Fruit fly (Drosophila melanogaster) whole organism, prepupa: Measurements from ENCODE around the gene HDAC4.

ENCODE experiments used
- Blimp-1 ChIP-seq: fragments of 200-800 bp; sonication (Bioruptor generic); optimal IDR thresholded peaks from 3 replicates; lab custom pipeline; 2017; ENCODE audit warnings: missing biosample characterization, missing genetic modification characterization, mild to moderate bottlenecking, moderate library complexity, missing genetic modification reagents
- CG10631 ChIP-seq: fragments of 200-800 bp; sonication (Bioruptor generic); optimal IDR thresholded peaks from 2 replicates; lab custom pipeline; 2016; ENCODE audit warnings: missing biosample characterization, missing genetic modification characterization
- CG11294 ChIP-seq: fragments of 200-800 bp; sonication (Bioruptor generic); IDR thresholded peaks from 2 replicates; pipeline ENCODE4 v1.3.6; 2022; ENCODE audit warnings: missing biosample characterization, missing genetic modification characterization
- CG11762 ChIP-seq: fragments of 200-800 bp; sonication (Bioruptor generic); optimal IDR thresholded peaks from 3 replicates; lab custom pipeline; 2016; ENCODE audit warnings: missing biosample characterization, missing genetic modification characterization; ENCODE audit not compliant: insufficient read depth
- CG11902 ChIP-seq: fragments of 200-800 bp; sonication (Bioruptor generic); optimal IDR thresholded peaks from 3 replicates; lab custom pipeline; 2016; ENCODE audit warnings: missing biosample characterization, missing genetic modification characterization
- CG15336 ChIP-seq: fragments of 200-800 bp; sonication (Bioruptor generic); IDR thresholded peaks from 2 replicates; pipeline ENCODE4 v1.3.6; 2022; ENCODE audit warnings: missing biosample characterization, missing genetic modification characterization
- CG16779 ChIP-seq: fragments of 200-800 bp; sonication (Bioruptor generic); optimal IDR thresholded peaks from 3 replicates; lab custom pipeline; 2017; ENCODE audit warnings: missing biosample characterization, mild to moderate bottlenecking, missing genetic modification characterization
- CG3032 ChIP-seq: fragments of 200-800 bp; optimal IDR thresholded peaks from 2 replicates; lab custom pipeline; 2019; ENCODE audit warnings: missing biosample characterization, mild to moderate bottlenecking, missing genetic modification characterization, moderate library complexity
- CG31627 ChIP-seq: fragments of 200-800 bp; sonication (Bioruptor generic); optimal IDR thresholded peaks from 3 replicates; lab custom pipeline; 2016; ENCODE audit warnings: missing biosample characterization, missing genetic modification characterization
- CG32006 ChIP-seq: fragments of 200-800 bp; sonication (Bioruptor generic); optimal IDR thresholded peaks from 3 replicates; lab custom pipeline; 2017; ENCODE audit warnings: missing biosample characterization, mild to moderate bottlenecking, missing genetic modification characterization
- CG34406 ChIP-seq: fragments of 200-800 bp; sonication (Bioruptor generic); optimal IDR thresholded peaks from 3 replicates; lab custom pipeline; 2016; ENCODE audit warnings: missing biosample characterization, missing genetic modification characterization
- CG3919 ChIP-seq: fragments of 200-800 bp; sonication (Bioruptor generic); optimal IDR thresholded peaks from 3 replicates; lab custom pipeline; 2016; ENCODE audit warnings: missing biosample characterization, missing genetic modification characterization
- CG4318 ChIP-seq: fragments of 200-800 bp; sonication (Bioruptor generic); optimal IDR thresholded peaks from 3 replicates; lab custom pipeline; 2017; ENCODE audit warnings: missing biosample characterization, mild to moderate bottlenecking, missing genetic modification characterization
- CG6163 ChIP-seq: fragments of 200-800 bp; sonication (Bioruptor generic); IDR thresholded peaks from 3 replicates; pipeline ENCODE4 v1.3.6; 2022; ENCODE audit warnings: missing biosample characterization, missing genetic modification characterization
- CG6276 ChIP-seq: fragments of 200-800 bp; sonication (Bioruptor generic); optimal IDR thresholded peaks from 2 replicates; lab custom pipeline; 2017; ENCODE audit warnings: missing biosample characterization, mild to moderate bottlenecking, missing genetic modification characterization
- CG6792 ChIP-seq: fragments of 200-800 bp; sonication (Bioruptor generic); optimal IDR thresholded peaks from 3 replicates; lab custom pipeline; 2016; ENCODE audit warnings: missing biosample characterization, missing genetic modification characterization
- CG7368 ChIP-seq: fragments of 200-800 bp; sonication (Bioruptor generic); optimal IDR thresholded peaks from 3 replicates; lab custom pipeline; 2016; ENCODE audit warnings: missing biosample characterization, missing genetic modification characterization
- CG8119 ChIP-seq: fragments of 200-800 bp; sonication (Bioruptor generic); IDR thresholded peaks from 3 replicates; pipeline ENCODE4 v1.3.6; 2022; ENCODE audit warnings: missing biosample characterization, missing genetic modification characterization
- CG8319 ChIP-seq: fragments of 200-800 bp; sonication (Bioruptor generic); optimal IDR thresholded peaks from 3 replicates; lab custom pipeline; 2016; ENCODE audit warnings: missing biosample characterization, missing genetic modification characterization
- CG9139 ChIP-seq: fragments of 200-800 bp; sonication (Bioruptor generic); optimal IDR thresholded peaks from 3 replicates; lab custom pipeline; 2017; ENCODE audit warnings: missing biosample characterization, mild to moderate bottlenecking, missing genetic modification characterization
- Eip75B ChIP-seq: fragments of 200-800 bp; sonication (Bioruptor generic); optimal IDR thresholded peaks from 3 replicates; lab custom pipeline; 2016; ENCODE audit warnings: missing biosample characterization, missing genetic modification characterization
- Eip78C ChIP-seq: fragments of 200-800 bp; sonication (Bioruptor generic); peaks from one replicate; lab custom pipeline; 2016; ENCODE audit warnings: missing biosample characterization, missing genetic modification characterization
- Eip93F ChIP-seq: fragments of 200-800 bp; sonication (Bioruptor generic); optimal IDR thresholded peaks from 2 replicates; lab custom pipeline; 2016; ENCODE audit warnings: missing biosample characterization, mild to moderate bottlenecking, missing genetic modification characterization
- Ets21C ChIP-seq: fragments of 200-800 bp; sonication (Bioruptor generic); optimal IDR thresholded peaks from 3 replicates; lab custom pipeline; 2016; ENCODE audit warnings: missing biosample characterization, missing genetic modification characterization
- Ets96B ChIP-seq: fragments of 200-800 bp; optimal IDR thresholded peaks from 2 replicates; lab custom pipeline; 2019; ENCODE audit warnings: missing biosample characterization, mild to moderate bottlenecking, missing genetic modification characterization, moderate library complexity
- Gug ChIP-seq: fragments of 200-800 bp; sonication (Bioruptor generic); IDR thresholded peaks from 2 replicates; pipeline ENCODE4 v1.3.6; 2022; ENCODE audit warnings: missing biosample characterization, missing genetic modification characterization
- Hr38 ChIP-seq: sonication (Bioruptor generic); optimal IDR thresholded peaks from 2 replicates; lab custom pipeline; 2016; ENCODE audit warnings: missing biosample characterization, missing genetic modification characterization
- Hr39 ChIP-seq: fragments of 200-800 bp; sonication (Bioruptor generic); optimal IDR thresholded peaks from 2 replicates; lab custom pipeline; 2016; ENCODE audit warnings: missing biosample characterization, missing genetic modification characterization
- Hr4 ChIP-seq: fragments of 200-800 bp; sonication (Bioruptor generic); optimal IDR thresholded peaks from 3 replicates; lab custom pipeline; 2016; ENCODE audit warnings: missing biosample characterization, missing genetic modification characterization
- Lpt ChIP-seq: fragments of 200-800 bp; sonication (Bioruptor generic); optimal IDR thresholded peaks from 3 replicates; lab custom pipeline; 2016; ENCODE audit warnings: missing biosample characterization, missing genetic modification characterization
- Met ChIP-seq: fragments of 200-800 bp; sonication (Bioruptor generic); optimal IDR thresholded peaks from 3 replicates; lab custom pipeline; 2016; ENCODE audit warnings: missing biosample characterization, missing genetic modification characterization
- OdsH ChIP-seq: fragments of 200-800 bp; sonication (Bioruptor generic); optimal IDR thresholded peaks from 3 replicates; lab custom pipeline; 2016; ENCODE audit warnings: missing biosample characterization, missing genetic modification characterization
- Smox ChIP-seq: fragments of 200-800 bp; sonication (Bioruptor generic); optimal IDR thresholded peaks from 3 replicates; lab custom pipeline; 2016; ENCODE audit warnings: missing biosample characterization, missing genetic modification characterization
- Sox102F ChIP-seq: fragments of 200-800 bp; sonication (Bioruptor generic); optimal IDR thresholded peaks from 2 replicates; lab custom pipeline; 2016; ENCODE audit warnings: missing biosample characterization, mild to moderate bottlenecking, missing genetic modification characterization
- Sox14 ChIP-seq: fragments of 200-800 bp; sonication (Bioruptor generic); optimal IDR thresholded peaks from 3 replicates; lab custom pipeline; 2016; ENCODE audit warnings: missing biosample characterization, missing genetic modification characterization
- Sox15 ChIP-seq: fragments of 200-800 bp; sonication (Bioruptor generic); optimal IDR thresholded peaks from 3 replicates; lab custom pipeline; 2016; ENCODE audit warnings: missing biosample characterization, missing genetic modification characterization
- achi ChIP-seq: fragments of 200-800 bp; sonication (Bioruptor generic); optimal IDR thresholded peaks from 3 replicates; lab custom pipeline; 2016; ENCODE audit warnings: missing biosample characterization, missing genetic modification characterization
- acj6 ChIP-seq: fragments of 200-800 bp; sonication (Bioruptor generic); optimal IDR thresholded peaks from 3 replicates; lab custom pipeline; 2016; ENCODE audit warnings: missing biosample characterization, missing genetic modification characterization
- cyc ChIP-seq: fragments of 200-800 bp; sonication (Bioruptor generic); optimal IDR thresholded peaks from 3 replicates; lab custom pipeline; 2016; ENCODE audit warnings: missing biosample characterization, missing genetic modification characterization
- eg ChIP-seq: fragments of 200-800 bp; sonication (Bioruptor generic); IDR thresholded peaks from 3 replicates; pipeline ENCODE4 v1.3.6; 2022; ENCODE audit warnings: missing biosample characterization, missing genetic modification characterization
- esn ChIP-seq: fragments of 200-800 bp; sonication (Bioruptor generic); optimal IDR thresholded peaks from 2 replicates; lab custom pipeline; 2016; ENCODE audit warnings: missing biosample characterization, mild to moderate bottlenecking, missing genetic modification characterization, moderate library complexity
- lz ChIP-seq: fragments of 200-800 bp; sonication (Bioruptor generic); optimal IDR thresholded peaks from 3 replicates; lab custom pipeline; 2016; ENCODE audit warnings: missing biosample characterization, missing genetic modification characterization
- pdm3 ChIP-seq: fragments of 200-800 bp; sonication (Bioruptor generic); optimal IDR thresholded peaks from 3 replicates; lab custom pipeline; 2016; ENCODE audit warnings: missing biosample characterization, missing genetic modification characterization
- ss ChIP-seq, 2 experiments: fragments of 200-800 bp; sonication (Bioruptor generic); optimal IDR thresholded peaks; 2 replicates in 1 of 2; 3 replicates in 1 of 2; lab custom pipeline; 2017 to 2018; ENCODE audit warnings: mild to moderate bottlenecking in 2 of 2, missing biosample characterization in 2 of 2, missing genetic modification characterization in 2 of 2, moderate library complexity in 1 of 2
- svp ChIP-seq: fragments of 200-800 bp; sonication (Bioruptor generic); peaks from one replicate; lab custom pipeline; 2016; ENCODE audit warnings: missing biosample characterization, missing genetic modification characterization
- topi ChIP-seq: fragments of 200-800 bp; sonication (Bioruptor generic); optimal IDR thresholded peaks from 3 replicates; lab custom pipeline; 2016; ENCODE audit warnings: missing biosample characterization, missing genetic modification characterization

Gene HDAC4

dm6 chrX:13221311-13221710, 64.1 kb downstream of the HDAC4 start:
- TF ChIP-seq CG31627 (GFP tag; lab: Kevin White, UChicago) (peak; percentile 55), Lpt (GFP tag; lab: Kevin White, UChicago) (no peak), esn (peak; percentile 58), CG8119 (GFP tag; lab: Robert Waterston, UW) (peak; percentile 46; the same call in 1 of the 3 replicates), Hr39 (GFP tag; lab: Kevin White, UChicago) (peak; percentile 56), Sox102F (peak; percentile 46), cyc (peak; percentile 61), CG32006 (GFP tag; lab: Kevin White, UChicago) (peak; percentile 47), Blimp-1 (GFP tag; lab: Kevin White, UChicago) (peak; percentile 64), lz (GFP tag; lab: Kevin White, UChicago) (peak; percentile 52), CG11902 (peak; percentile 27), CG3919 (peak; percentile 45), topi (GFP tag; lab: Kevin White, UChicago) (peak; percentile 68), CG11762 (GFP tag; lab: Kevin White, UChicago) (no peak), Eip78C (GFP tag; lab: Kevin White, UChicago) (peak; percentile 73), Ets96B (no peak), eg (GFP tag; lab: Robert Waterston, UW) (peak; percentile 59; the same call in 2 of the 3 replicates), Ets21C (GFP tag; lab: Kevin White, UChicago) (peak; percentile 32), pdm3 (no peak), CG6163 (GFP tag; lab: Robert Waterston, UW) (peak; percentile 66; the same call in 2 of the 3 replicates), Eip75B (GFP tag; lab: Kevin White, UChicago) (peak; percentile 20), CG4318 (no peak), CG15336 (GFP tag; lab: Robert Waterston, UW) (peak; percentile 49), CG8319 (GFP tag; lab: Kevin White, UChicago) (peak; percentile 20), Sox14 (GFP tag; lab: Kevin White, UChicago) (peak; percentile 17), CG10631 (GFP tag; lab: Kevin White, UChicago) (no peak), Smox (peak; percentile 47), CG16779 (no peak), CG11294 (GFP tag; lab: Robert Waterston, UW) (no peak), CG7368 (GFP tag; lab: Kevin White, UChicago) (peak; percentile 45), Hr38 (GFP tag; lab: Kevin White, UChicago) (no peak), achi (GFP tag; lab: Kevin White, UChicago) (peak; percentile 36), svp (GFP tag; lab: Kevin White, UChicago) (peak; percentile 82), CG6792 (GFP tag; lab: Kevin White, UChicago) (peak; percentile 33), Met (GFP tag; lab: Kevin White, UChicago) (peak; percentile 65), acj6 (peak; percentile 39), CG34406 (GFP tag; lab: Kevin White, UChicago) (peak; percentile 3), OdsH (peak; percentile 64), Gug (0 out of 2 replicates have a peak, but pooled peaks have one; percentile 29), CG6276 (GFP tag; lab: Kevin White, UChicago) (no peak), Hr4 (GFP tag; lab: Kevin White, UChicago) (peak; percentile 6), Sox15 (peak; percentile 0), ss (GFP tag; optimal IDR thresholded peaks at IDR 0.05; lab: Kevin White, UChicago) (no peak)
- TF ChIP-seq, all 60 proteins: peak for 32

DNA sequence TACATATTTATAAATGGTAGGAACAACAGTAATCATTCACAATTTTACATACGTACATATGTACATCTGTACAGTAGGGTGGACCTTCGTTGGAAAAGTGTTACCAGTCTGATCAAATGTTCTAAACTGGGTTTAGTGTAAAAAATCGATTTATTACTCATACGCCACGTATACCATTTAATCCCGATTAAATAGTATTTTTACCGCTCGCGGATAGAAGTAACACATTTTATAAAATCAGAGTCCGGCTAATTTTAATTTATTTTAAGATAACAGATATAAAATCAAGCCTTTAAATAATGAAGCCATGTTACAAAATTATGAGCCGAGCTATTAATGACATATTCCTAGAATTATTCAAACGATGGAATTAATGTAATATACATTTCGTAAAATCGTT, 65.0 kb downstream of the HDAC4 start:
- TF ChIP-seq lz (GFP tag; lab: Kevin White, UChicago) (peak; percentile 32), CG8119 (GFP tag; lab: Robert Waterston, UW) (no peak), acj6 (no peak), Eip93F (GFP tag; lab: Kevin White, UChicago) (no peak), Sox102F (peak; percentile 17), Met (GFP tag; lab: Kevin White, UChicago) (peak; percentile 44), CG3032 (tag; lab: Kevin White, UChicago) (no peak), CG4318 (no peak), esn (peak; percentile 50), CG9139 (GFP tag; lab: Kevin White, UChicago) (no peak), Eip78C (GFP tag; lab: Kevin White, UChicago) (peak; percentile 81), Smox (peak; percentile 54), topi (GFP tag; lab: Kevin White, UChicago) (peak; percentile 52), pdm3 (peak; percentile 8), Hr39 (GFP tag; lab: Kevin White, UChicago) (peak; percentile 5), CG32006 (GFP tag; lab: Kevin White, UChicago) (no peak), CG3919 (no peak), CG34406 (GFP tag; lab: Kevin White, UChicago) (peak; percentile 3)
